Worm (Caenorhabditis elegans) whole organism, late embryonic: ENCODE measurements around the gene B0563.8.
A peak's percentile ranks its signal among the peaks of the same experiment; 100 is the strongest.

Experiments
- K09A11.1 ChIP-seq: sonication (generic microtip); optimal IDR thresholded peaks from 2 replicates; lab custom pipeline; 2017; ENCODE audit warnings: antibody characterized with exemption, mild to moderate bottlenecking, missing genetic modification characterization, missing compliant biosample characterization; ENCODE audit not compliant: insufficient read depth
- ahr-1 ChIP-seq: sonication (generic microtip); optimal IDR thresholded peaks from 2 replicates; lab custom pipeline; 2016; ENCODE audit warnings: missing genetic modification characterization, missing compliant biosample characterization
- ama-1 ChIP-seq: fragments of 150-350 bp; optimal IDR thresholded peaks from 2 replicates; lab custom pipeline; 2014
- ceh-14 ChIP-seq: sonication (generic microtip); optimal IDR thresholded peaks from 2 replicates; lab custom pipeline; 2016; ENCODE audit warnings: missing genotype, missing genetic modification characterization, missing compliant biosample characterization
- ceh-18 ChIP-seq: sonication (generic microtip); optimal IDR thresholded peaks from 2 replicates; lab custom pipeline; 2016; ENCODE audit warnings: missing genetic modification characterization, missing compliant biosample characterization
- ceh-19 ChIP-seq: fragments of 200-800 bp; sonication (Bioruptor generic); optimal IDR thresholded peaks from 2 replicates; lab custom pipeline; 2018; ENCODE audit warnings: mild to moderate bottlenecking, missing genetic modification characterization, missing compliant biosample characterization
- ceh-22 ChIP-seq: sonication (generic microtip); optimal IDR thresholded peaks from 2 replicates; lab custom pipeline; 2017; ENCODE audit warnings: missing biosample characterization, missing genetic modification characterization
- ceh-24 ChIP-seq: sonication (generic microtip); optimal IDR thresholded peaks from 2 replicates; lab custom pipeline; 2016; ENCODE audit warnings: mild to moderate bottlenecking, missing genetic modification characterization, missing compliant biosample characterization
- ceh-30 ChIP-seq: fragments of 150-350 bp; optimal IDR thresholded peaks from 2 replicates; lab custom pipeline; 2014; ENCODE audit warnings: missing biosample characterization, missing genetic modification characterization
- ceh-31 ChIP-seq: sonication (generic microtip); optimal IDR thresholded peaks from 2 replicates; lab custom pipeline; 2016; ENCODE audit warnings: missing genetic modification characterization, missing compliant biosample characterization
- ceh-34 ChIP-seq: sonication (generic microtip); optimal IDR thresholded peaks from 2 replicates; lab custom pipeline; 2016; ENCODE audit warnings: mild to moderate bottlenecking, missing genetic modification characterization, missing compliant biosample characterization
- ceh-45 ChIP-seq: fragments of 200-800 bp; sonication (Bioruptor generic); IDR thresholded peaks from 2 replicates; pipeline ENCODE4 v1.3.6; 2022; ENCODE audit warnings: missing genetic modification reagents, missing genetic modification characterization, missing compliant biosample characterization
- ceh-48 ChIP-seq: sonication (generic microtip); optimal IDR thresholded peaks from 2 replicates; lab custom pipeline; 2016; ENCODE audit warnings: missing genetic modification characterization, inconsistent platforms, missing compliant biosample characterization
- ceh-6 ChIP-seq: fragments of 200-800 bp; sonication (Bioruptor generic); optimal IDR thresholded peaks from 2 replicates; lab custom pipeline; 2018; ENCODE audit warnings: mild to moderate bottlenecking, missing genetic modification characterization, missing compliant biosample characterization
- ceh-9 ChIP-seq: sonication (generic microtip); optimal IDR thresholded peaks from 2 replicates; lab custom pipeline; 2016; ENCODE audit warnings: mild to moderate bottlenecking, missing genetic modification characterization, inconsistent platforms, missing compliant biosample characterization
- dmd-4 ChIP-seq: sonication (generic microtip); optimal IDR thresholded peaks from 2 replicates; lab custom pipeline; 2016; ENCODE audit warnings: borderline replicate concordance, missing genetic modification characterization, missing compliant biosample characterization
- eyg-1 ChIP-seq: sonication (generic microtip); optimal IDR thresholded peaks from 2 replicates; lab custom pipeline; 2016; ENCODE audit warnings: missing genotype, missing genetic modification characterization, missing compliant biosample characterization
- fkh-10 ChIP-seq: fragments of 150-350 bp; optimal IDR thresholded peaks from 2 replicates; lab custom pipeline; 2014; ENCODE audit warnings: missing biosample characterization, missing genetic modification reagents, missing genetic modification characterization
- hlh-13 ChIP-seq: fragments of 200-800 bp; sonication (Bioruptor generic); optimal IDR thresholded peaks from 2 replicates; lab custom pipeline; 2018; ENCODE audit warnings: mild to moderate bottlenecking, missing genetic modification characterization, missing compliant biosample characterization
- hlh-15 ChIP-seq: sonication (generic microtip); optimal IDR thresholded peaks from 2 replicates; lab custom pipeline; 2016; ENCODE audit warnings: missing genetic modification characterization, missing compliant biosample characterization
- hlh-30 ChIP-seq: sonication (generic microtip); optimal IDR thresholded peaks from 2 replicates; lab custom pipeline; 2017; ENCODE audit warnings: antibody characterized with exemption, missing genetic modification characterization, missing compliant biosample characterization; ENCODE audit not compliant: insufficient read depth
- hlh-6 ChIP-seq: sonication (generic microtip); optimal IDR thresholded peaks from 2 replicates; lab custom pipeline; 2016; ENCODE audit warnings: missing genotype, missing genetic modification characterization, missing compliant biosample characterization
- hlh-8 ChIP-seq: sonication (generic microtip); optimal IDR thresholded peaks from 2 replicates; lab custom pipeline; 2016; ENCODE audit warnings: missing genotype, missing genetic modification characterization, missing compliant biosample characterization
- lim-6 ChIP-seq: sonication (generic microtip); optimal IDR thresholded peaks from 2 replicates; lab custom pipeline; 2016; ENCODE audit warnings: missing genetic modification characterization, missing compliant biosample characterization
- lin-11 ChIP-seq: fragments of 200-800 bp; sonication (Bioruptor generic); optimal IDR thresholded peaks from 2 replicates; lab custom pipeline; 2018; ENCODE audit warnings: mild to moderate bottlenecking, missing genetic modification characterization, missing compliant biosample characterization
- madf-2 ChIP-seq: sonication (generic microtip); optimal IDR thresholded peaks from 2 replicates; lab custom pipeline; 2017; ENCODE audit warnings: missing genetic modification characterization, missing compliant biosample characterization
- mec-3 ChIP-seq: sonication (generic microtip); optimal IDR thresholded peaks from 2 replicates; lab custom pipeline; 2016; ENCODE audit warnings: borderline replicate concordance, missing genetic modification characterization, missing compliant biosample characterization
- nfya-1 ChIP-seq: sonication (generic microtip); optimal IDR thresholded peaks from 2 replicates; lab custom pipeline; 2017; ENCODE audit warnings: missing genetic modification characterization, mild to moderate bottlenecking, missing compliant biosample characterization, antibody characterized with exemption, moderate library complexity
- nhr-232 ChIP-seq: sonication (generic microtip); optimal IDR thresholded peaks from 2 replicates; lab custom pipeline; 2016; ENCODE audit warnings: missing genetic modification characterization, missing compliant biosample characterization
- npax-4 ChIP-seq: sonication (generic microtip); optimal IDR thresholded peaks from 2 replicates; lab custom pipeline; 2016; ENCODE audit warnings: missing genetic modification characterization, missing compliant biosample characterization
- pat-9 ChIP-seq: fragments of 200-800 bp; sonication (Bioruptor generic); optimal IDR thresholded peaks from 2 replicates; lab custom pipeline; 2018; ENCODE audit warnings: mild to moderate bottlenecking, missing genetic modification characterization, moderate library complexity, missing compliant biosample characterization
- pax-1 ChIP-seq: fragments of 150-350 bp; optimal IDR thresholded peaks from 2 replicates; lab custom pipeline; 2014; ENCODE audit warnings: missing biosample characterization, missing genetic modification characterization
- pros-1 ChIP-seq: fragments of 150-350 bp; optimal IDR thresholded peaks from 2 replicates; lab custom pipeline; 2014; ENCODE audit warnings: missing biosample characterization, missing genetic modification reagents, missing genetic modification characterization
- rnt-1 ChIP-seq: sonication (generic microtip); optimal IDR thresholded peaks from 2 replicates; lab custom pipeline; 2016; ENCODE audit warnings: missing genetic modification characterization, missing compliant biosample characterization
- sdc-2 ChIP-seq: sonication (generic microtip); optimal IDR thresholded peaks from 2 replicates; lab custom pipeline; 2016; ENCODE audit warnings: missing genotype, missing genetic modification characterization, missing compliant biosample characterization
- sox-2 ChIP-seq: fragments of 200-800 bp; sonication (Bioruptor generic); IDR thresholded peaks from 2 replicates; pipeline ENCODE4 v1.3.6; 2022; ENCODE audit warnings: missing genetic modification reagents, missing genetic modification characterization, missing compliant biosample characterization
- sox-4 ChIP-seq: sonication (generic microtip); optimal IDR thresholded peaks from 2 replicates; lab custom pipeline; 2017; ENCODE audit warnings: mild to moderate bottlenecking, missing genetic modification characterization, inconsistent platforms, missing compliant biosample characterization
- tbx-7 ChIP-seq: sonication (generic microtip); optimal IDR thresholded peaks from 2 replicates; lab custom pipeline; 2016; ENCODE audit warnings: missing genotype, missing genetic modification characterization, missing compliant biosample characterization
- unc-42 ChIP-seq: sonication (generic microtip); optimal IDR thresholded peaks from 2 replicates; lab custom pipeline; 2016; ENCODE audit warnings: missing genotype, missing genetic modification characterization, missing compliant biosample characterization
- unc-55 ChIP-seq: sonication (generic microtip); optimal IDR thresholded peaks from 2 replicates; lab custom pipeline; 2017; ENCODE audit warnings: missing biosample characterization, missing genetic modification reagents, missing genetic modification characterization
- unc-86 ChIP-seq: sonication (generic microtip); optimal IDR thresholded peaks from 2 replicates; lab custom pipeline; 2016; ENCODE audit warnings: missing genetic modification characterization, missing compliant biosample characterization
- zip-5 ChIP-seq: sonication (generic microtip); optimal IDR thresholded peaks from 2 replicates; lab custom pipeline; 2016; ENCODE audit warnings: missing genetic modification characterization, missing compliant biosample characterization
- ztf-16 ChIP-seq: sonication (generic microtip); optimal IDR thresholded peaks from 2 replicates; lab custom pipeline; 2017; ENCODE audit warnings: missing genetic modification characterization, missing compliant biosample characterization

The B0563.8 gene

ce11 chrX:9161253-9161904, 12.9 kb downstream of the B0563.8 start:
- TF ChIP-seq unc-86 (tag; lab: Kevin White, UChicago) (no peak), unc-42 (peak; percentile 87), eyg-1 (tag; lab: Kevin White, UChicago) (no peak), ceh-18 (tag; lab: Kevin White, UChicago) (peak; percentile 73), unc-55 (GFP tag; lab: Kevin White, UChicago) (peak; percentile 67), rnt-1 (peak; percentile 4)
- TF ChIP-seq, all 69 proteins: peak for 4

- no peak for TF ChIP-seq nhr-232 (tag; lab: Kevin White, UChicago)
Measured at ce11 chrX:9155751-9156150, 18.6 kb downstream of the B0563.8 start.

ce11 chrX:9154216-9154615, 20.1 kb downstream of the B0563.8 start, which contains the start of gene B0563.7:
Gene B0563.7, minus strand, starts transcription at chrX:9154316.
- TF ChIP-seq hlh-6 (tag; lab: Kevin White, UChicago) = no peak
- no peak for TF ChIP-seq pax-1 (tag; lab: Kevin White, UChicago)
- TF ChIP-seq lin-11 = no peak
- no peak for TF ChIP-seq ceh-48 (tag; lab: Kevin White, UChicago)
- no peak for TF ChIP-seq tbx-7 (tag; lab: Kevin White, UChicago)
- TF ChIP-seq fkh-10 (GFP tag; lab: Kevin White, UChicago) = no peak
- no peak for TF ChIP-seq hlh-15
- no peak for TF ChIP-seq ceh-6 (GFP tag; lab: Kevin White, UChicago)
- no peak for TF ChIP-seq ztf-16 (tag; lab: Kevin White, UChicago)
- TF ChIP-seq nhr-232 (tag; lab: Kevin White, UChicago) = no peak
- no peak for TF ChIP-seq ceh-22
- no peak for TF ChIP-seq ceh-34 (tag; lab: Kevin White, UChicago)
- TF ChIP-seq ahr-1 (tag; lab: Kevin White, UChicago) = no peak
- TF ChIP-seq nfya-1 (tag; lab: Kevin White, UChicago) = no peak
- no peak for TF ChIP-seq ama-1 (lab: Kevin White, UChicago)
- TF ChIP-seq pat-9 (tag; lab: Kevin White, UChicago) = no peak
- no peak for TF ChIP-seq ceh-30 (tag; lab: Kevin White, UChicago)
- TF ChIP-seq npax-4 (tag; lab: Kevin White, UChicago) = no peak
- no peak for TF ChIP-seq hlh-13 (GFP tag; lab: Kevin White, UChicago)
- TF ChIP-seq ceh-19 (GFP tag; lab: Kevin White, UChicago) = no peak
- TF ChIP-seq, all 69 proteins: peak for 0

ce11 chrX:9150269-9150744, 24.0 kb downstream of the B0563.8 start, which contains the start of gene tmbi-4:
Gene tmbi-4, plus strand, starts transcription at chrX:9150694.
- TF ChIP-seq lim-6 = no peak
- TF ChIP-seq ceh-48 (tag; lab: Kevin White, UChicago) = peak; percentile 7
- TF ChIP-seq zip-5 (tag; lab: Kevin White, UChicago) = no peak
- peak; percentile 39 for TF ChIP-seq ceh-31 (tag; lab: Kevin White, UChicago)
- no peak for TF ChIP-seq rnt-1
- TF ChIP-seq ceh-24 (tag; lab: Kevin White, UChicago) = no peak
- TF ChIP-seq sox-2 (GFP tag; lab: Robert Waterston, UW) = no peak
- no peak for TF ChIP-seq ceh-9
- TF ChIP-seq hlh-8 (tag; lab: Kevin White, UChicago) = no peak
- TF ChIP-seq sox-4 (tag; lab: Kevin White, UChicago) = no peak
- peak; percentile 39 for TF ChIP-seq unc-42
- peak; percentile 66 for TF ChIP-seq unc-55 (GFP tag; lab: Kevin White, UChicago)
- no peak for TF ChIP-seq mec-3 (tag; lab: Kevin White, UChicago)
- no peak for TF ChIP-seq ceh-19 (GFP tag; lab: Kevin White, UChicago)
- TF ChIP-seq dmd-4 (tag; lab: Kevin White, UChicago) = no peak
- TF ChIP-seq hlh-13 (GFP tag; lab: Kevin White, UChicago) = no peak
- no peak for TF ChIP-seq ceh-45
- TF ChIP-seq ceh-14 (tag; lab: Kevin White, UChicago) = no peak
- TF ChIP-seq madf-2 = no peak
- no peak for TF ChIP-seq hlh-30
- TF ChIP-seq sdc-2 (tag; lab: Kevin White, UChicago) = no peak
- TF ChIP-seq ceh-34 (tag; lab: Kevin White, UChicago) = no peak
- TF ChIP-seq pat-9 (tag; lab: Kevin White, UChicago) = no peak
- no peak for TF ChIP-seq pros-1 (tag; lab: Kevin White, UChicago)
- TF ChIP-seq nfya-1 (tag; lab: Kevin White, UChicago) = peak; percentile 34
- TF ChIP-seq K09A11.1 (tag; lab: Kevin White, UChicago) = no peak
- TF ChIP-seq lin-11 = no peak
